Worm (Caenorhabditis elegans) whole organism, mixed stage, embryonic: ENCODE data around the gene T16G12.12.

Experiments used
- ces-1 ChIP-seq: fragments of 150-350 bp; optimal IDR thresholded peaks from 2 replicates; lab custom pipeline; 2014; ENCODE audit warnings: missing biosample characterization, missing genetic modification reagents, missing genetic modification characterization
- pha-4 ChIP-seq: fragments of 150-350 bp; optimal IDR thresholded peaks from 2 replicates; lab custom pipeline; 2018; ENCODE audit warnings: missing biosample characterization, missing genetic modification reagents, missing genetic modification characterization

ce11 chrIII:10059002-10059401, 5.6 kb downstream of the T16G12.12 start, which contains the start of gene T16G12.8:
- TF ChIP-seq pha-4 (tag; lab: Kevin White, UChicago) (no peak), ces-1 (GFP tag; lab: Kevin White, UChicago) (no peak)
